Worm (Caenorhabditis elegans) whole organism, L3 larva: ENCODE results near the gene try-5.

Source experiments
- fos-1 ChIP-seq: fragments of 150-350 bp; optimal IDR thresholded peaks from 2 replicates; lab custom pipeline; 2014; ENCODE audit warnings: missing biosample characterization, missing genetic modification characterization
- nhr-237 ChIP-seq: fragments of 150-350 bp; optimal IDR thresholded peaks from 2 replicates; lab custom pipeline; 2014; ENCODE audit warnings: missing biosample characterization, missing genetic modification characterization
- pha-4 ChIP-seq: fragments of 150-350 bp; optimal IDR thresholded peaks from 2 replicates; lab custom pipeline; 2014; ENCODE audit warnings: missing biosample characterization, missing genetic modification reagents, missing genetic modification characterization
- pqm-1 ChIP-seq: fragments of 150-350 bp; optimal IDR thresholded peaks from 2 replicates; lab custom pipeline; 2017; ENCODE audit warnings: missing biosample characterization, missing genetic modification characterization, inconsistent platforms
- zag-1 ChIP-seq: fragments of 150-350 bp; optimal IDR thresholded peaks from 2 replicates; lab custom pipeline; 2014; ENCODE audit warnings: missing biosample characterization, missing genetic modification characterization

- no peak for TF ChIP-seq pha-4 (tag; lab: Kevin White, UChicago)
- no peak for TF ChIP-seq fos-1 (tag; lab: Kevin White, UChicago)
- TF ChIP-seq nhr-237 (tag; lab: Kevin White, UChicago), result no peak
- TF ChIP-seq zag-1 (tag; lab: Kevin White, UChicago), result no peak
- no peak for TF ChIP-seq pqm-1 (tag; lab: Kevin White, UChicago)
Measured at ce11 chrV:9378335-9378734, 31.5 kb downstream of the try-5 start, which contains the start of gene E02C12.10.
